Fruit fly (Drosophila melanogaster): ENCODE results near the gene CG7299.

Gene CG7299

DNA sequence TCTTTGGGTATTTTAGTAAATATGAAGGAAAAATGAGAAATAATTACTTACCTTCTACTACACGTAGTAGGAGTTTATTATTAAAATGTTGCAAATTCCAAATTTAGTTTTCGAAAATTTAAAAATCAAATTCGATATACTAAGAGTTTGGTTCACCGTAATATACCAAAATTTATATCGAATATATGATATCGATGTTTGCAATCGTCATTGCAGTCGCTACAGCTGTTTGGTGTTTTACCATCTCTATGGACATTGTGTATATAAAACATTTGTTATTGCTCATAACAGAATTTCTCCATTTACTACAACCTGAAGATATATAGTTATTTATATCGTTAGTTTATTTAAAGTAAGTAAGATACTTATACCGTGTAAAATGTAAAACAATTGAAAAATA lies 44.5 kb upstream of the CG7299 start, which contains the start of gene CG6443:
CG6443 (plus strand) TSS at position 228 of the 400 bp plus-strand sequence.
- no peak for TF ChIP-seq gsb-n (tag; optimal IDR thresholded peaks at IDR 0.05)
- no peak for TF ChIP-seq sim (GFP tag; IDR thresholded peaks at IDR 0.05)
- no peak for TF ChIP-seq p53 (GFP tag; optimal IDR thresholded peaks at IDR 0.05)
- no peak for TF ChIP-seq br (optimal IDR thresholded peaks at IDR 0.05)
- no peak for TF ChIP-seq CG8944 (GFP tag; optimal IDR thresholded peaks at IDR 0.05)
- TF ChIP-seq bigmax (GFP tag; optimal IDR thresholded peaks at IDR 0.05): no peak
- TF ChIP-seq CG8765 (GFP tag; IDR thresholded peaks at IDR 0.05): no peak
- no peak for TF ChIP-seq CG13296 (GFP tag; optimal IDR thresholded peaks at IDR 0.05)
- no peak for TF ChIP-seq ind (GFP tag; optimal IDR thresholded peaks at IDR 0.05)
- no peak for TF ChIP-seq cad (GFP tag; optimal IDR thresholded peaks at IDR 0.05)
- TF ChIP-seq nom (GFP tag; optimal IDR thresholded peaks at IDR 0.05): no peak
- TF ChIP-seq Bteb2 (GFP tag; optimal IDR thresholded peaks at IDR 0.05): no peak
- TF ChIP-seq Mes4 (GFP tag; optimal IDR thresholded peaks at IDR 0.05): no peak
- TF ChIP-seq CG7556 (GFP tag; optimal IDR thresholded peaks at IDR 0.05): no peak
- no peak for TF ChIP-seq shn (GFP tag; optimal IDR thresholded peaks at IDR 0.05)
- TF ChIP-seq CG17385 (GFP tag; optimal IDR thresholded peaks at IDR 0.05): no peak
- TF ChIP-seq Antp (GFP tag; optimal IDR thresholded peaks at IDR 0.05): no peak
- no peak for TF ChIP-seq Sry-β (GFP tag; optimal IDR thresholded peaks at IDR 0.05)
- TF ChIP-seq sens (GFP tag): peak; percentile 63
- no peak for TF ChIP-seq Chrac-16 (GFP tag; optimal IDR thresholded peaks at IDR 0.05)
- no peak for TF ChIP-seq croc (GFP tag; conservative IDR thresholded peaks at IDR 0.05)
- no peak for TF ChIP-seq CG15073 (GFP tag; optimal IDR thresholded peaks at IDR 0.05)
- no peak for TF ChIP-seq ewg (GFP tag; optimal IDR thresholded peaks at IDR 0.05)
- no peak for TF ChIP-seq Vsx1 (GFP tag; optimal IDR thresholded peaks at IDR 0.05)
- TF ChIP-seq Mrtf (GFP tag; IDR thresholded peaks at IDR 0.05): no peak
- TF ChIP-seq Side (GFP tag; optimal IDR thresholded peaks at IDR 0.05): no peak
- no peak for TF ChIP-seq HLHmδ (GFP tag; optimal IDR thresholded peaks at IDR 0.05)
- no peak for TF ChIP-seq dpn (GFP tag; optimal IDR thresholded peaks at IDR 0.05)
- TF ChIP-seq CG33213 (GFP tag; optimal IDR thresholded peaks at IDR 0.05): no peak
- no peak for TF ChIP-seq CG6813 (GFP tag; optimal IDR thresholded peaks at IDR 0.05)
- no peak for TF ChIP-seq CG11456 (GFP tag; IDR thresholded peaks at IDR 0.05)
- no peak for TF ChIP-seq org-1 (GFP tag; optimal IDR thresholded peaks at IDR 0.05)
- no peak for TF ChIP-seq CG17612 (GFP tag; IDR thresholded peaks at IDR 0.05)
- no peak for TF ChIP-seq en (GFP tag; optimal IDR thresholded peaks at IDR 0.05)
- no peak for TF ChIP-seq peb (GFP tag; IDR thresholded peaks at IDR 0.05)
- peak; percentile 90 for TF ChIP-seq CG13287 (GFP tag; IDR thresholded peaks at IDR 0.05; ENCODE audit: partially characterized antibody)
- no peak for TF ChIP-seq gce (GFP tag; IDR thresholded peaks at IDR 0.05)
- no peak for TF ChIP-seq pnt (GFP tag; optimal IDR thresholded peaks at IDR 0.05)
- no peak for TF ChIP-seq CG4707 (GFP tag; optimal IDR thresholded peaks at IDR 0.05)
- peak; percentile 9 for TF ChIP-seq phol (tag; optimal IDR thresholded peaks at IDR 0.05)
- no peak for TF ChIP-seq CG32772 (GFP tag; IDR thresholded peaks at IDR 0.05)
- no peak for TF ChIP-seq sens-2 (GFP tag; IDR thresholded peaks at IDR 0.05)
- TF ChIP-seq HLH3B (GFP tag; IDR thresholded peaks at IDR 0.05): no peak
- TF ChIP-seq CG14710 (tag; optimal IDR thresholded peaks at IDR 0.05): peak; percentile 19
- no peak for TF ChIP-seq NfI (GFP tag; optimal IDR thresholded peaks at IDR 0.05)
- no peak for TF ChIP-seq Atf6 (GFP tag; IDR thresholded peaks at IDR 0.05)
- no peak for TF ChIP-seq PHDP (tag; optimal IDR thresholded peaks at IDR 0.05)
- no peak for TF ChIP-seq Drgx (GFP tag; IDR thresholded peaks at IDR 0.05)
- no peak for TF ChIP-seq Blimp-1 (GFP tag; optimal IDR thresholded peaks at IDR 0.05)
- TF ChIP-seq HmgD (GFP tag; optimal IDR thresholded peaks at IDR 0.05): no peak
- TF ChIP-seq CG6272 (GFP tag; IDR thresholded peaks at IDR 0.05): no peak
- no peak for TF ChIP-seq CG17328 (GFP tag; IDR thresholded peaks at IDR 0.05)
- TF ChIP-seq hkb (optimal IDR thresholded peaks at IDR 0.05): no peak
- no peak for TF ChIP-seq hkb (GFP tag; IDR thresholded peaks at IDR 0.05)

Data from whole organism, embryonic.